Worm (Caenorhabditis elegans): ENCODE data around the gene mak-1.
A peak's percentile ranks its signal among the peaks of the same experiment; 100 is the strongest.

Gene mak-1

ce11 chrII:8785875-8786274 lies 42.0 kb downstream of the mak-1 start:
- TF ChIP-seq B0261.1 (tag; optimal IDR thresholded peaks at IDR 0.05) = no peak
- TF ChIP-seq hmg-1.2 (GFP tag; IDR thresholded peaks at IDR 0.05) = 0 out of 2 replicates have a peak, but pooled peaks have one; percentile 6
- no peak for TF ChIP-seq ama-1 (optimal IDR thresholded peaks at IDR 0.05)
- TF ChIP-seq ama-1 (GFP tag; optimal IDR thresholded peaks at IDR 0.05) = peak in 1 of 2 experiments; percentile 33
- TF ChIP-seq lin-35 (GFP tag; optimal IDR thresholded peaks at IDR 0.05) = peak in 1 of 3 experiments; percentile 58
- no peak for TF ChIP-seq snpc-4 (GFP tag; optimal IDR thresholded peaks at IDR 0.05)
- peak in 1 of 4 experiments; percentile 27 for TF ChIP-seq snpc-4 (tag; optimal IDR thresholded peaks at IDR 0.05)
- no peak for TF ChIP-seq cebp-1 (GFP tag; IDR thresholded peaks at IDR 0.05)
- TF ChIP-seq cebp-1 (tag; optimal IDR thresholded peaks at IDR 0.05) = peak; percentile 21
- TF ChIP-seq attf-6 (GFP tag; IDR thresholded peaks at IDR 0.05) = no peak
- TF ChIP-seq nfyb-1 (GFP tag; IDR thresholded peaks at IDR 0.05) = peak; percentile 45; the same call in 1 of the 2 replicates
- peak; percentile 22 for TF ChIP-seq ZK185.1 (tag; optimal IDR thresholded peaks at IDR 0.05; ENCODE audit: poor library complexity, severe bottlenecking)
- TF ChIP-seq dpff-1 (tag; optimal IDR thresholded peaks at IDR 0.05) = no peak
- TF ChIP-seq K12H6.12 (tag; optimal IDR thresholded peaks at IDR 0.05) = peak; percentile 26
- peak; percentile 24 for TF ChIP-seq repo-1 (tag; optimal IDR thresholded peaks at IDR 0.05)

- TF ChIP-seq him-1 (tag; optimal IDR thresholded peaks at IDR 0.05) (no peak), ztf-22 (GFP tag; optimal IDR thresholded peaks at IDR 0.05) (peak; percentile 7), gei-17 (GFP tag; optimal IDR thresholded peaks at IDR 0.05) (peak; percentile 53), ceh-100 (GFP tag; IDR thresholded peaks at IDR 0.05) (no peak), sptf-2 (GFP tag; optimal IDR thresholded peaks at IDR 0.05) (no peak), nhr-27 (tag; optimal IDR thresholded peaks at IDR 0.05) (no peak), ztf-6 (GFP tag; IDR thresholded peaks at IDR 0.05) (no peak), madf-10 (tag; optimal IDR thresholded peaks at IDR 0.05) (peak; percentile 81), F57A8.1 (GFP tag; optimal IDR thresholded peaks at IDR 0.05) (no peak), madf-6 (GFP tag; IDR thresholded peaks at IDR 0.05) (no peak), dox-1 (GFP tag; IDR thresholded peaks at IDR 0.05) (peak; percentile 63), T26A5.8 (tag; optimal IDR thresholded peaks at IDR 0.05) (no peak), attf-6 (GFP tag; IDR thresholded peaks at IDR 0.05) (no peak), cebp-1 (GFP tag; IDR thresholded peaks at IDR 0.05) (peak; percentile 60), cebp-1 (tag; optimal IDR thresholded peaks at IDR 0.05) (peak; percentile 87), C06A6.2 (GFP tag; conservative IDR thresholded peaks at IDR 0.05) (peak; percentile 75), lsy-27 (tag; optimal IDR thresholded peaks at IDR 0.05; ENCODE audit: borderline replicate concordance, insufficient read depth) (no peak), F49E8.2 (tag; optimal IDR thresholded peaks at IDR 0.05; ENCODE audit: insufficient read depth) (no peak), chd-7 (tag; optimal IDR thresholded peaks at IDR 0.05) (peak; percentile 72), nhr-179 (tag; optimal IDR thresholded peaks at IDR 0.05) (no peak), mes-4 (tag; optimal IDR thresholded peaks at IDR 0.05) (no peak), lin-35 (GFP tag; optimal IDR thresholded peaks at IDR 0.05) (peak in 1 of 3 experiments; percentile 72), K12H6.12 (tag; optimal IDR thresholded peaks at IDR 0.05) (peak; percentile 78), lsl-1 (GFP tag; optimal IDR thresholded peaks at IDR 0.05) (no peak), sdz-38 (tag; optimal IDR thresholded peaks at IDR 0.05) (no peak), repo-1 (tag; optimal IDR thresholded peaks at IDR 0.05) (peak; percentile 51), snpc-4 (GFP tag; optimal IDR thresholded peaks at IDR 0.05) (no peak), snpc-4 (tag; optimal IDR thresholded peaks at IDR 0.05) (peak in 3 of 4 experiments; percentile 48 to 62 (median 49)), K11D2.4 (GFP tag; IDR thresholded peaks at IDR 0.05) (peak; percentile 75), mel-28 (tag; optimal IDR thresholded peaks at IDR 0.05; ENCODE audit: borderline replicate concordance) (no peak), madf-8 (GFP tag; conservative IDR thresholded peaks at IDR 0.05) (no peak), egrh-3 (GFP tag; IDR thresholded peaks at IDR 0.05) (no peak), let-526 (GFP tag; IDR thresholded peaks at IDR 0.05) (peak; percentile 76; the same call in 1 of the 2 replicates), hmg-20 (GFP tag; IDR thresholded peaks at IDR 0.05) (no peak), C17E4.6 (GFP tag; IDR thresholded peaks at IDR 0.05) (peak; percentile 86), ekl-4 (GFP tag; IDR thresholded peaks at IDR 0.05) (peak; percentile 99), snpc-3.4 (tag; optimal IDR thresholded peaks at IDR 0.05) (peak; percentile 30), sea-2 (GFP tag; IDR thresholded peaks at IDR 0.05) (no peak), aptf-2 (GFP tag; conservative IDR thresholded peaks at IDR 0.05) (no peak)
Observed at ce11 chrII:8787376-8787775, 43.5 kb downstream of the mak-1 start.
